Fruit fly (Drosophila melanogaster): ENCODE measurements around the gene CG4239.

The CG4239 gene

DNA sequence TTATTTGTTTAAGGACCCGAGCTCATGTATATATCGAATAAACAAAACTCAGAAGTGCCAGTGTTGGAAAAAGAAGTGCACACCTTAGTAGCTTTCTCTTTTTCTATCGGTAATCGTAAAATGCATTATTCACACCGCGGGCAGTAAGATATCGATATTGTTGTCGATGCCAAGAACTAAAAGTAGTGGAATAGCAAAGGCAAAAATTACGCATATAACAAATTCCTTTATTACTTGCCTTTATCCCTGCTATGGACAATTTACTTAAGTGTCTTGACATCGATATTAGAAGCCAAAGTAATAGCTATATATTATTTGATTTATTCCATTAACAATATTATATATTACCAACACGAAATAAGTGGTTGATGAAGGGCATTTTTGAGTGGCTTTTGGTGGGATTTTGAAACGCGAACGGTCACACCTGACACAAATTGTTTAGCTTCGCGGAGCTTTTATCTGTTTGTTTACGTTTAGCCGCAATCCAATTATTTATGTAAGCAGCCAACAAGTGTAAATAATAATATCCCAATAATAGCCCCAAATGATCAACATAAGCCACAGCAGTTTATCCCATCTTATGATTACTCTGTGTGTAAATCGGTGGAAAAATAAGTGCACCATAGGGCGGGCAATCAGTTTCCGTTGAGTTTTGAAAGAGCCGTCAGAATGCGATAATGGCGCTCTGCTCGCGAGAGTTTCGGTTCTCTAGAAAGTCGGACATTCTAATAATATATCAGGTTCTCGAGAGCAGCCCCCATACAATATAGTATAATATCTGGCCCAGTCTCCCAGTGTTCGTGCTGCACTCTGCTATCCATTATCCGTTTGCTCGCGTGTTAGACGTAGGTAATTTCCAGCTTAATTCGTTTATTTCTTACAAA is at the start of gene CG4239, which contains the start of gene CG9992 (continued):
- no peak for TF ChIP-seq gce (GFP tag; IDR thresholded peaks at IDR 0.05)
- no peak for TF ChIP-seq CG8359 (GFP tag; optimal IDR thresholded peaks at IDR 0.05; ENCODE audit: borderline replicate concordance)
- peak; percentile 70 for TF ChIP-seq Chrac-16 (GFP tag; optimal IDR thresholded peaks at IDR 0.05)
- peak; percentile 49 for TF ChIP-seq CG30431 (GFP tag; optimal IDR thresholded peaks at IDR 0.05)
- peak; percentile 62 for TF ChIP-seq Atf6 (GFP tag; IDR thresholded peaks at IDR 0.05)
- peak; percentile 29; the same call in 1 of the 2 replicates for TF ChIP-seq CG1024 (GFP tag; IDR thresholded peaks at IDR 0.05)
- TF ChIP-seq CG4424 (GFP tag; optimal IDR thresholded peaks at IDR 0.05): peak; percentile 65
- TF ChIP-seq Myb (GFP tag; optimal IDR thresholded peaks at IDR 0.05): peak; percentile 24
- TF ChIP-seq CG10565 (GFP tag; optimal IDR thresholded peaks at IDR 0.05): no peak
- peak; percentile 43 for TF ChIP-seq Hr3 (GFP tag; optimal IDR thresholded peaks at IDR 0.05)
- TF ChIP-seq Blimp-1 (GFP tag; optimal IDR thresholded peaks at IDR 0.05): peak; percentile 57
- peak; percentile 36 for TF ChIP-seq CG10543 (GFP tag; optimal IDR thresholded peaks at IDR 0.05)
- no peak for TF ChIP-seq CG6854 (GFP tag; optimal IDR thresholded peaks at IDR 0.05)
- no peak for TF ChIP-seq Rx (GFP tag; IDR thresholded peaks at IDR 0.05)
- no peak for TF ChIP-seq trh (GFP tag; optimal IDR thresholded peaks at IDR 0.05)
- no peak for TF ChIP-seq CG12236 (GFP tag; optimal IDR thresholded peaks at IDR 0.05)
- TF ChIP-seq Oli (tag; optimal IDR thresholded peaks at IDR 0.05): peak; percentile 67
- 0 out of 2 replicates have a peak, but pooled peaks have one; percentile 23 for TF ChIP-seq CG7372 (GFP tag; IDR thresholded peaks at IDR 0.05)
- TF ChIP-seq nerfin-1 (tag; optimal IDR thresholded peaks at IDR 0.05): peak; percentile 29
- TF ChIP-seq chm (GFP tag; IDR thresholded peaks at IDR 0.05): no peak; the same call in 1 of the 2 replicates
- TF ChIP-seq unc-4 (GFP tag; IDR thresholded peaks at IDR 0.05; ENCODE audit: partially characterized antibody): peak; percentile 49
- TF ChIP-seq Sox102F (GFP tag; optimal IDR thresholded peaks at IDR 0.05): peak; percentile 64
- TF ChIP-seq pfk (GFP tag; optimal IDR thresholded peaks at IDR 0.05): no peak
- TF ChIP-seq Doc3 (GFP tag; IDR thresholded peaks at IDR 0.05; ENCODE audit: partially characterized antibody): peak; percentile 29; the same call in 1 of the 3 replicates
- peak; percentile 47; the same call in 2 of the 4 replicates for TF ChIP-seq Gug (GFP tag; IDR thresholded peaks at IDR 0.05)
- TF ChIP-seq CG4404 (GFP tag; IDR thresholded peaks at IDR 0.05): peak; percentile 70
- TF ChIP-seq CG12071 (GFP tag; optimal IDR thresholded peaks at IDR 0.05): peak; percentile 34
- peak; percentile 61 for TF ChIP-seq CG6272 (GFP tag; IDR thresholded peaks at IDR 0.05)
- peak in 1 of 2 experiments; percentile 10 for TF ChIP-seq chif (GFP tag; optimal IDR thresholded peaks at IDR 0.05)
- peak; percentile 39; the same call in 1 of the 2 replicates for TF ChIP-seq vvl (GFP tag; IDR thresholded peaks at IDR 0.05)
- peak; percentile 81 for TF ChIP-seq CG32532 (GFP tag; IDR thresholded peaks at IDR 0.05)
- peak; percentile 52 for TF ChIP-seq HLH54F (GFP tag; optimal IDR thresholded peaks at IDR 0.05)
- no peak for TF ChIP-seq Bteb2 (GFP tag; optimal IDR thresholded peaks at IDR 0.05)
- TF ChIP-seq cato (GFP tag; optimal IDR thresholded peaks at IDR 0.05; ENCODE audit: borderline replicate concordance): peak; percentile 4
- TF ChIP-seq Awh (GFP tag; IDR thresholded peaks at IDR 0.05): no peak
- no peak for TF ChIP-seq CG3163 (GFP tag; optimal IDR thresholded peaks at IDR 0.05)
- peak; percentile 75 for TF ChIP-seq CG11504 (tag; optimal IDR thresholded peaks at IDR 0.05)
- peak; percentile 4 for TF ChIP-seq CG7556 (GFP tag; optimal IDR thresholded peaks at IDR 0.05)
- TF ChIP-seq NFAT (GFP tag; IDR thresholded peaks at IDR 0.05): peak; percentile 48; the same call in 1 of the 2 replicates
- TF ChIP-seq jing (GFP tag; optimal IDR thresholded peaks at IDR 0.05): no peak
- TF ChIP-seq hbn (GFP tag; IDR thresholded peaks at IDR 0.05; ENCODE audit: partially characterized antibody): peak; percentile 43; the same call in 1 of the 2 replicates
- no peak for TF ChIP-seq CG17186 (GFP tag; optimal IDR thresholded peaks at IDR 0.05)
- peak; percentile 36 for TF ChIP-seq CG12104 (GFP tag; optimal IDR thresholded peaks at IDR 0.05)
- no peak for TF ChIP-seq CG34224 (GFP tag; IDR thresholded peaks at IDR 0.05; ENCODE audit: partially characterized antibody)
- no peak for TF ChIP-seq h (optimal IDR thresholded peaks at IDR 0.05)
- TF ChIP-seq lab (GFP tag; optimal IDR thresholded peaks at IDR 0.05): peak; percentile 50
- TF ChIP-seq CG31365 (tag; optimal IDR thresholded peaks at IDR 0.05): no peak
- peak; percentile 24 for TF ChIP-seq Sox100B (GFP tag; optimal IDR thresholded peaks at IDR 0.05)

All from whole organism, embryonic.